Fruit fly (Drosophila melanogaster): ENCODE measurements around the gene CG4822.
A peak's percentile ranks its signal among the peaks of the same experiment; 100 is the strongest.

Gene CG4822

dm6 chr2L:122167-123006, 833 bp upstream of the CG4822 start (continued):
- no peak for TF ChIP-seq CG17568 (GFP tag; optimal IDR thresholded peaks at IDR 0.05)
- no peak for TF ChIP-seq tll (GFP tag; optimal IDR thresholded peaks at IDR 0.05)
- peak in 1 of 2 experiments; percentile 55 for TF ChIP-seq eve (GFP tag; optimal IDR thresholded peaks at IDR 0.05)
- TF ChIP-seq CG13894 (tag; optimal IDR thresholded peaks at IDR 0.05): peak; percentile 26
- peak; percentile 95 for TF ChIP-seq D19B (GFP tag; optimal IDR thresholded peaks at IDR 0.05)
- no peak for TF ChIP-seq Hmx (GFP tag; optimal IDR thresholded peaks at IDR 0.05)
- no peak for TF ChIP-seq Hey (tag; optimal IDR thresholded peaks at IDR 0.05)
- TF ChIP-seq Hand (GFP tag; optimal IDR thresholded peaks at IDR 0.05): no peak
- no peak for TF ChIP-seq CG11696 (GFP tag; IDR thresholded peaks at IDR 0.05)
- TF ChIP-seq CG15011 (GFP tag; optimal IDR thresholded peaks at IDR 0.05): no peak
- no peak for TF ChIP-seq TFAM (GFP tag; optimal IDR thresholded peaks at IDR 0.05)
- TF ChIP-seq ac (GFP tag; optimal IDR thresholded peaks at IDR 0.05): no peak
- TF ChIP-seq CG4360 (GFP tag; IDR thresholded peaks at IDR 0.05): no peak
- TF ChIP-seq CTCF (GFP tag; optimal IDR thresholded peaks at IDR 0.05): peak; percentile 94
- TF ChIP-seq pan (optimal IDR thresholded peaks at IDR 0.05): no peak
- no peak for TF ChIP-seq pan (GFP tag; optimal IDR thresholded peaks at IDR 0.05 in 1 of 2, IDR thresholded peaks at IDR 0.05 in 1 of 2)
- TF ChIP-seq Ets65A (GFP tag): peak; percentile 50
- TF ChIP-seq slp2 (GFP tag; optimal IDR thresholded peaks at IDR 0.05): no peak

DNA sequence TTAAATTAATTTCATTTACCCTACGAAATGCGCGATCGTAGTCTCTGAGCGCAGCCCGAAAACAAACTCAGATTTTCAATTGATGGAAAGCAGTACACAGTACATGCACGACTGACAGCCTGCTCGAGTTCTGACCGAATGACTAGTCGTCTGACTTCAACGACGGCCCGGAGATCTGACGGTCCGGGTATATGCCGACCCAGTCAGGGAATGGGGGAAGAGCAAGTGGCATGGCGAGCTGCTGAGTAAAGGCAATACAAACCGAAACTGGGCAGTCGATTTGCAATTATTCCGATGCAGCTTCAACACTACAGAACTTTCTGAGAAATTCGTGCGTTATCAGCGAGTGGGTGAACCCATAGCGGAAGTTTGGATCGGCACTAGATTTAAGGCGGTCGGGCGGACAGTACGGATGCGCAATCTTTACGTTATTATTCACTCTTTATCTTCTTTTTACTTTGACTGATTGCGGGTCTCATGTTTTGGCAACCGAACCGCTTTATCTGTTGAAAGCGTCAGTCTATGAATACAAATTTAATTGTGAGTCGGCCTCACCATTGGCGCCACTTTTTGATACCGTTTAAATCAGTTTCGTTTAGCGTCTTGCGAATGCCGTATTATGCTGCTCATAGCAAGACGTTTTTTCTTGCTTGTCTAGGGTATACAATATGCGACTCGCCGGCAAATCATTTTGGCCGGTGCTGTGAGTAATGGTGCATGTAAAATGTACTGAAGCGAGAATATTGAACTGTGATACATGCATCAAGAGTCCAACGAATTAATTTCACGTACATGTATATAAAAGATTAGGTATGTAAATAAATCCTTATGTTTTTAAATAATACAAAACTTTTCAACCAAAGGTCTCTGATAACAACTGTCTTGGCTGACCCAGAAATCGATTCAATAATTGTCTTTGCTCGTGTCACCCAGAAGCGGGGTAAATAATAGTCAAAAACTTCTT, 780 bp downstream of the CG4822 start:
- TF ChIP-seq CG4820 (GFP tag; optimal IDR thresholded peaks at IDR 0.05): no peak
- TF ChIP-seq Hr51 (GFP tag; optimal IDR thresholded peaks at IDR 0.05): no peak
- peak; percentile 2 for TF ChIP-seq CG17568 (GFP tag; optimal IDR thresholded peaks at IDR 0.05)
- TF ChIP-seq disco-r (GFP tag; optimal IDR thresholded peaks at IDR 0.05): no peak
- no peak for TF ChIP-seq lmd (GFP tag; IDR thresholded peaks at IDR 0.05)
- peak; percentile 41; the same call in 1 of the 2 replicates for TF ChIP-seq vvl (GFP tag; IDR thresholded peaks at IDR 0.05)
- TF ChIP-seq org-1 (GFP tag; optimal IDR thresholded peaks at IDR 0.05): no peak
- TF ChIP-seq Jarid2 (GFP tag; optimal IDR thresholded peaks at IDR 0.05): no peak
- peak; percentile 29 for TF ChIP-seq CG18599 (GFP tag; optimal IDR thresholded peaks at IDR 0.05)
- TF ChIP-seq CG3847 (GFP tag; IDR thresholded peaks at IDR 0.05): no peak
- peak; percentile 81 for TF ChIP-seq CG34376 (GFP tag; optimal IDR thresholded peaks at IDR 0.05)
- no peak for TF ChIP-seq Myb (GFP tag; optimal IDR thresholded peaks at IDR 0.05)
- TF ChIP-seq CG15011 (GFP tag; optimal IDR thresholded peaks at IDR 0.05): no peak
- no peak for TF ChIP-seq CG11085 (GFP tag; IDR thresholded peaks at IDR 0.05)
- TF ChIP-seq gem (tag; optimal IDR thresholded peaks at IDR 0.05): peak; percentile 26
- TF ChIP-seq gsb-n (tag; optimal IDR thresholded peaks at IDR 0.05): no peak
- TF ChIP-seq CG15269 (tag; optimal IDR thresholded peaks at IDR 0.05): peak; percentile 7
- no peak for TF ChIP-seq croc (GFP tag; conservative IDR thresholded peaks at IDR 0.05)
- peak; percentile 46 for TF ChIP-seq Rfx (GFP tag; IDR thresholded peaks at IDR 0.05)
- TF ChIP-seq CG9609 (GFP tag; optimal IDR thresholded peaks at IDR 0.05): no peak
- TF ChIP-seq chinmo (GFP tag; IDR thresholded peaks at IDR 0.05; ENCODE audit: partially characterized antibody): 0 out of 4 replicates have a peak, but pooled peaks have one; percentile 51
- peak in 1 of 2 experiments; percentile 7 for TF ChIP-seq Pdp1 (GFP tag; optimal IDR thresholded peaks at IDR 0.05)
- no peak for TF ChIP-seq CG13894 (tag; optimal IDR thresholded peaks at IDR 0.05)
- TF ChIP-seq D19B (GFP tag; optimal IDR thresholded peaks at IDR 0.05): peak; percentile 97
- TF ChIP-seq CG7987 (GFP tag; optimal IDR thresholded peaks at IDR 0.05): no peak
- TF ChIP-seq fru (optimal IDR thresholded peaks at IDR 0.05): no peak
- peak in 1 of 2 experiments; percentile 52 for TF ChIP-seq Hr78 (GFP tag; optimal IDR thresholded peaks at IDR 0.05)
- peak; percentile 12 for TF ChIP-seq CG10209 (GFP tag; optimal IDR thresholded peaks at IDR 0.05)
- TF ChIP-seq Ssrp (tag; optimal IDR thresholded peaks at IDR 0.05): no peak
- no peak for TF ChIP-seq E2f2 (GFP tag; IDR thresholded peaks at IDR 0.05)
- TF ChIP-seq sug (tag; optimal IDR thresholded peaks at IDR 0.05): peak; percentile 61
- TF ChIP-seq stc (GFP tag; IDR thresholded peaks at IDR 0.05): no peak

All from whole organism, embryonic.